Fruit fly (Drosophila melanogaster): Measurements from ENCODE around the gene CG7924.

Gene CG7924

DNA sequence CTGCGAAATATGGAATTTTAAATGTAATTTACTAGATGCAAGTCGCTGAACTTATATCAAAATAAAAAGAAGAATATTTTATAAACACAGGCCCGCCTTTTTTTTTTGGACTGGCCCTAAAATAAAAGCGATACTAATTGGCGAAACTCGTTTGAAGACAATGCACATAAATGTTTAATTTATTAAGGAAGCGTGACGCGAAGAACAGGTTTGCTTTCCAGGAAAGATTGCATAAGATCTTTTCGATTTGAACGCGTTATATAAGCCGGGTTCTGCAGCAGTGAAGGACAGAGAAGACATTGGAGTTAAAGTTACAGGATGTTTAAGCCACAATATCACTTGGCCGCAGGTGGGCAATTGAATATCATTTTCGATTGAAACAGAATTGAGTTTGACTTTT, at the start of gene CG7924:
CG7924 (plus strand) TSS at position 301 of the 400 bp plus-strand sequence.
- no peak for TF ChIP-seq Sin3A (optimal IDR thresholded peaks at IDR 0.05)
- no peak for TF ChIP-seq psq (optimal IDR thresholded peaks at IDR 0.05)
- TF ChIP-seq ttk (optimal IDR thresholded peaks at IDR 0.05) = no peak
- no peak for TF ChIP-seq h (optimal IDR thresholded peaks at IDR 0.05)
- TF ChIP-seq Myc (optimal IDR thresholded peaks at IDR 0.05) = no peak
- TF ChIP-seq insv (optimal IDR thresholded peaks at IDR 0.05) = no peak

DNA sequence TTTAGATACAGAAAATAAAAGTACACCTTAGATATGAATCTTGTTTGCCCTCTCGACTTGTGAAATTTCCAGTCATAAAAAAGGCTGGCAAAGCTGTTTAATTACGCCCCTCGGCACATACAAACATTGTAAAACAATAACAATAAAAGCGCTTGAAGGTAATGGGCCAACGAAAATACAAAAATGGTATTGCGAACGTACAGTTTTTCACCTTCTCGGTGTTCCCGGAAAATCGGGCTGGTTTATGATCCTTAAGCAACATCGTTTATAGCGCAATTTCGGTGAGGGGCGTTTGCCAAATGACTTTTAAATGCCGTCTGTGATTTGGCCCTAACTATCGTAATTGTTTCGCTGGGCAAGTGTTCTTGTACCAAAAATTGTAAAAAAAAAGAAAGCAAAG, 48.2 kb upstream of the CG7924 start:
- TF ChIP-seq psq (optimal IDR thresholded peaks at IDR 0.05) (no peak), h (optimal IDR thresholded peaks at IDR 0.05) (no peak), Myc (optimal IDR thresholded peaks at IDR 0.05) (no peak), Sin3A (optimal IDR thresholded peaks at IDR 0.05) (no peak), ttk (optimal IDR thresholded peaks at IDR 0.05) (no peak)

DNA sequence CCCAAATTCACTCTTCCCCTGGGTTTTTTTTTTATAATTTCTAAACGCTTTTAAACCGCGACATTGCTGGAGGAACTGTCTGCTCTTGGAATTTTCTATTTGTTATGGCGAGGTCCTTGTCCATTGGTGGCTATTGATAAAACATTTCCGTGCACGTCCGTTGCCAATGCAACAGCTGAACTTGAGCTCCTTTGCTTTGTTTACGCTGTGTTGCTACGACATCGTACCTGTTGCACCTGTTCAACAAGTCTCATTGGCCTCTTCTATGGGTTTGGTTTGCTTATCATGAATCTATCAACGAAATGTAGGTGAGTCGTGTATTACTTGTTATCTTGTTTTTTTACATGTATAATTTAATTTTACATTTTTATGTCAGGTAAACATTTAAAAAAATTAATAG, 43.8 kb upstream of the CG7924 start, which contains the start of gene nan:
nan (minus strand) TSS at position 218 of the 400 bp plus-strand sequence.
- no peak for TF ChIP-seq psq (optimal IDR thresholded peaks at IDR 0.05)
- no peak for TF ChIP-seq ttk (optimal IDR thresholded peaks at IDR 0.05)
- TF ChIP-seq Myc (optimal IDR thresholded peaks at IDR 0.05) = no peak
- no peak for TF ChIP-seq h (optimal IDR thresholded peaks at IDR 0.05)
- no peak for TF ChIP-seq Sin3A (optimal IDR thresholded peaks at IDR 0.05)
- no peak for TF ChIP-seq insv (optimal IDR thresholded peaks at IDR 0.05)

DNA sequence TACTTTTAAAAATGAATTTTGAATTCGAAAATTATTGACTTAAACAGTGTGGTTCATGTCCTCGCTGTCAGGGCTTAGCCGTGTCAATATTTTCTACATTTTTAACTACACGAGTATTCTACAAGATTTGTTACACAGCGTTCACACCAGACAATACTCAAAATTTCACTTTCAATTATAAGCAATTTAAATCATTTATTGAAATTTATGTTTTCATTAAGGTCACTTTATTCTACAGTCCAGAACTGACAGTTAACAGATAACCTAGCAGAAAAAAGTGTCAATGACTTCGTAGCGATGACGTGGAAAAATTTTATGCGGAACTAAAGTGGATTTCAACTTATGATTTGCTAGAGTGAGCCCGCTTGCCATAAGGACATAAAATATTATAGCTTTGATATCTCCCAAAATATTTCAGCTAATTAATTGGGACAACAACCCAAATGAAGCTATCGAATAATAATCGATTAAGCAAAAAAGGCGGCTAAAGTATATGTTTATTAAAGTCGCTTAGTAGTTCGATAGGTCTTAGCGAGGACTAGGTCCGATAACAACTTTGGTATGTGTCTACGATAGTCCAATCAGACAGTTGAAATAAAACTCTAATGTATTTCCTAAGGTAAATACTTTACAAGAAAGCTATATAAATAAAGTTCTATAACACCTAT, 43.2 kb upstream of the CG7924 start:
- no peak for TF ChIP-seq Sin3A (optimal IDR thresholded peaks at IDR 0.05)
- TF ChIP-seq psq (optimal IDR thresholded peaks at IDR 0.05) = peak; percentile 4

DNA sequence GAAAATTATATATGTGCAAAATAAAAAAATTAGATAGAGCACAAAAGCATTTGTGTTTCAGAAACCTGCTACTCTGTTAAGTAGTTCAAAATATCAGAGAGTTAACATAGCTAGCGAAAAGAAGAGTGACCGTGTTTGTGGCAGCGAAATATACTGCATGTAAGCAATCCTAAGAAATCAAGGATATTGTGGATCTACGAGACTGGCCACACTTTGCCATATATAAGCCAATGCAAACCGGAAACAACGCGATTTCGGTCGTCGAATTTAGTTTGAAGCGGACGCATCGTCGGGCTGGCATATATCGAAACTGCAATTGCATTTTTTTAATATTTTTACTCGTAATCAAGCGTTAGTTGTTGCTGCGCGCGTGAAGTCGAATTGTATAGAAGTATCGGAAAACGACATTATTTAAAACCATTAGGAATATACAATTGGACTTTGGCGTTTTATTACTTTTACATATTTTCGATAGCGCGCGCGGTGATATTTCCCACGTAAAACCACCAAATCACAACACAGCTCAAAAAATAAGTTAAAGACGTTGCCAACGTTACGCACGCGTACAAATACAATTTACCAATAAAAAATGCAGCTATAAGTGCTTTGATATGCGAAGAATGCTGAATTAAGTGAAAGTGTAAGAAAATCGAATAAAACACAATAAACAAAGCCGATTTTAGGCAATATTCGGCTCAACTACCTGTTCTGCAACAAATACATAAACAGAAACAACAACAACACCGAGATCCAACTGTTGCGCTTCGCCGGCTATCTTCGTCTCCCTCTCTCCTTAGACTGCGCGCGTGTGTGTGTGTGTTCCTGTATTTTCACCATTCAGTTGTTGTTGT, 42.4 kb upstream of the CG7924 start, which contains the start of gene nuf:
nuf (plus strand) TSS at position 246 of the 851 bp plus-strand sequence.
- TF ChIP-seq Sin3A (optimal IDR thresholded peaks at IDR 0.05) (no peak), ttk (optimal IDR thresholded peaks at IDR 0.05) (no peak), h (optimal IDR thresholded peaks at IDR 0.05) (no peak), Myc (optimal IDR thresholded peaks at IDR 0.05) (no peak), insv (optimal IDR thresholded peaks at IDR 0.05) (no peak), psq (optimal IDR thresholded peaks at IDR 0.05) (no peak)

DNA sequence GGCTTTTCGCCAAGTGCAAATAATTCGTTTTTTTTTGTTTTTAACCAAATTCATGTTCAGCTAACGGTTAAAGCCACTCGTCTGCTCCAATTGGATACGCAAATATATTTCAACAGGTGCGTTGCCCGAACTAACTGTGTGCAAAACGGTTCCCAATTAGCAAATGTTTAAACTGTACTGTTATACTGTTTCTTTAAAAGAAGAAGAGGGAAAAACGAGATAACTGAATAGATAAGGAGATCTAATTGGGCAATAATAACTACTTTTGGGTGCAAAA, 41.9 kb upstream of the CG7924 start:
- no peak for TF ChIP-seq Myc (optimal IDR thresholded peaks at IDR 0.05)
- no peak for TF ChIP-seq h (optimal IDR thresholded peaks at IDR 0.05)
- no peak for TF ChIP-seq psq (optimal IDR thresholded peaks at IDR 0.05)
- TF ChIP-seq insv (optimal IDR thresholded peaks at IDR 0.05) = no peak
- TF ChIP-seq ttk (optimal IDR thresholded peaks at IDR 0.05) = no peak
- no peak for TF ChIP-seq Sin3A (optimal IDR thresholded peaks at IDR 0.05)

DNA sequence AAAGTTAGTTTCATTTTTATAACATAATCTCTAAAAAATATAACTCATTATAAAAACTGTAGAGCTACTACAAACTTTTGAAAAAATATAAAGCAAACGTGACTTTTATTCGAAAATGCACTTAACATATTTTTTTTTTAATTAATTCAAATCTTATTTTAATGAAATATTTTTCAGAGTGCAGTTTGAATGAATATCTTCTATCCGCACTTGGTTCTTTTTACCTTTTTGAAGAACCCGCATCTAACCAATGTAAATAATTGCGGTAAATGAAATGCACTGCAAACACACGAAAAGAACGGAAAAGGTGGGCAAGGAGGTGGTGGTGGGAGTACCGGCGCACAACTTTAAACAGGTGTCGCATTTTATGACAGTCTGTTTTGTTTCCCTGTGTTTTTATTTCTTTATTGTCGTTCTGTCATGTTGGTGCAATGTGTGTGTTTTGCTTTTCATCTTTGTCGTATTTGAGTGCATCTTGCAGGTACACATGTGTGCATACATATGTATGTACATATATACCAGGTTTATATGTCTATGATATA, 39.2 kb upstream of the CG7924 start:
- no peak for TF ChIP-seq Sin3A (optimal IDR thresholded peaks at IDR 0.05)
- TF ChIP-seq psq (optimal IDR thresholded peaks at IDR 0.05) = no peak
- TF ChIP-seq Myc (optimal IDR thresholded peaks at IDR 0.05) = no peak
- no peak for TF ChIP-seq insv (optimal IDR thresholded peaks at IDR 0.05)

DNA sequence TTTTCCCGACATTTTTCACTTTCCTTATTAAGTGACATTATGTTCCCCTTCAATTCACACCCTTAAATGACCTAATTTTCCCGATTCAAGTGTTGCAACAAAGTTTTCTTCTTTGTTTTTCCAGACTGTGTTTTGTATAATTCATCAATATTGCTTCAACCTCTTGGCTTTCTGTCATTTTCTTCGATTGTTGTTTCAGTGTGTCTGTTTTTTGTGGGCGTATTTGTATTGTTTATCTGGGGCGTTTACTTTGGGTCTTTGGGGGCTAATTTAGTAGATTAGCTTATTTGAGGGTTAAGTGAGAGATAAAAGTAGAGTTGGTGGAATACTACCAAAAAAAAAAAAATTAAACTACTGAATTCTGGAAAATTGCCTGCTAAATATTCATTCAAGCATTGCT, 37.6 kb upstream of the CG7924 start:
- TF ChIP-seq insv (optimal IDR thresholded peaks at IDR 0.05) (no peak), psq (optimal IDR thresholded peaks at IDR 0.05) (no peak), h (optimal IDR thresholded peaks at IDR 0.05) (no peak), Myc (optimal IDR thresholded peaks at IDR 0.05) (no peak), Sin3A (optimal IDR thresholded peaks at IDR 0.05) (no peak), ttk (optimal IDR thresholded peaks at IDR 0.05) (no peak)

DNA sequence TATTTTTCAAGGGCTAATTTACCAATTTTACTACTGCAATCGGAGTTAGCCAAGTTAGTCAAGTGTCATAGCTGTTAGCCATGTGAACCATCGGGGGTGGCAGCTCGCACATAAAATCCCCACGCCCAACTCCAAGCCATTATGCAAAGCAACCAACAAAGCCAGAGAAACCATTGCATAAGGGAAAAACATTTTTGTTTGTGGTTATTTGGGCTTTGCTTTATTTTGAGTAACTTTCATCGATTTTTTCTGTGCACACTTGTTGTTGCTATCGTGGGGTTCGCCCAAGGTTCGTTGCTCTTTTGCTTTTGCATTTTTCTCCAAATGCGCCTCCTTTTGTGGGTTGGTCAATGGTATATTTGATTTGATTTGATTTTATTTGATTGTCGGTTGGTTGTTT, 35.1 kb upstream of the CG7924 start:
- TF ChIP-seq Myc (optimal IDR thresholded peaks at IDR 0.05) (no peak), psq (optimal IDR thresholded peaks at IDR 0.05) (no peak), insv (optimal IDR thresholded peaks at IDR 0.05) (no peak), Sin3A (optimal IDR thresholded peaks at IDR 0.05) (no peak), h (optimal IDR thresholded peaks at IDR 0.05) (no peak), ttk (optimal IDR thresholded peaks at IDR 0.05) (no peak)

DNA sequence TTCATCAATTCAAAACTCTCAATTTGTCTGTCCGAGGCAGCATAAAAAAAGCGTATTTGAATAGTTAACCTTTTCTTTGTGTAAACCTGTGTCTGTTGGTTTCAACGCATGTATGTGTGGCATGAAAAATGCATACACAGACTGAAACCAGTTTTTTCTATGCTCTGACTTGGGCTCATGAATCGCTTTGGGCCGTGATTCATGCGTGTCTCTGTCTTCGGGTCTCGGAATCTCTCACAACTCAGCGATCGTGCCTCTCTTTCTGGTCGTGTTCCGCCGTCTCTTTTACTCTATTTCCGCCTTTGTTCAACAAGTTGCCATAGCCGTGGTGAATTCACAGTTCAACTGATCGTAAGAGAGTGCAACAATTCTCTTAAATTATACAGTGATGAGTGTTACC, 32.3 kb upstream of the CG7924 start:
- TF ChIP-seq h (optimal IDR thresholded peaks at IDR 0.05) (no peak), Sin3A (optimal IDR thresholded peaks at IDR 0.05) (no peak), ttk (optimal IDR thresholded peaks at IDR 0.05) (no peak), Myc (optimal IDR thresholded peaks at IDR 0.05) (no peak), insv (optimal IDR thresholded peaks at IDR 0.05) (no peak), psq (optimal IDR thresholded peaks at IDR 0.05) (no peak)

DNA sequence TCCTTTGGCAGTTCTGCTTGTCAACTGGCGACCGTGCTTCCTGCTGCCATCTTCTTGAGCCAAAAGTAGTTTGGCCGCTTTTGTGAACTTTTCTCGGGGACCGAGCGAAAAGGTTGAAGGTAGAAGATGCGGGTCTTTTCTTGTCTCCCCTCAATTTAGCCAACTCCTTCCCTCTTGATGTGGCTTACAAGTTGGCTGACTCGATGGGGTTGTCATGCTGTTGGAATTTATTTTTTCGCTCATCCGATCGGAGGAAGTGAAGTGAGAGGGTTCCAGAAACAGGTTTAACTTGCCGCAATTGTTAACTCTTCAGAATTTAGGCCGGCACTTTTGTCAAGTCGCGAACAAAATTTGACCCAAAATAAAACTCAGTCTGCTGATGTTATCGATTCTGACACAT, 31.0 kb upstream of the CG7924 start:
- no peak for TF ChIP-seq Myc (optimal IDR thresholded peaks at IDR 0.05)
- TF ChIP-seq insv (optimal IDR thresholded peaks at IDR 0.05) = no peak
- TF ChIP-seq h (optimal IDR thresholded peaks at IDR 0.05) = no peak
- TF ChIP-seq Sin3A (optimal IDR thresholded peaks at IDR 0.05) = no peak
- TF ChIP-seq ttk (optimal IDR thresholded peaks at IDR 0.05) = no peak
- no peak for TF ChIP-seq psq (optimal IDR thresholded peaks at IDR 0.05)

DNA sequence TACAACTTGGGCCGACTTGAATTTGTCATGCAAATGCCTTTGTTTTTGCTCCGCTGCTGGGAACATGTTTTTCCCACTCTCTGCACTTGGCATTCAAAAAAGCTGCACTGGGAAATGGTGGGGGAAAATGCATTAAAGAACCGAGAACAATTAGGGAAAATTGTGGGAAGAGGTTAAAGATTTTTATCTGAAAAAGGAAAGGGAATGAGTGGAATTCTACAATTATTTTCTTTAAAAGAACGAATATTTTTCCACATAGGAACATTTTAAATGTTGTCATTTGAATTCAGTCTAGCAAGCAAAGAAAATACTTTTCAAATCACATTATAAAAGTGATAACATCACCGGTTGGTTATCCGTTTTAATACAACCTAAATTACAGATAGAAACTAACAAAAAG, 30.2 kb upstream of the CG7924 start, which contains the start of gene saturn:
saturn (plus strand) TSS at position 301 of the 400 bp plus-strand sequence.
- TF ChIP-seq ttk (optimal IDR thresholded peaks at IDR 0.05) (no peak), Sin3A (optimal IDR thresholded peaks at IDR 0.05) (no peak), psq (optimal IDR thresholded peaks at IDR 0.05) (no peak), insv (optimal IDR thresholded peaks at IDR 0.05) (no peak), h (optimal IDR thresholded peaks at IDR 0.05) (no peak), Myc (optimal IDR thresholded peaks at IDR 0.05) (no peak)

All from Kc167 (cell line).